Fruit fly (Drosophila melanogaster) whole organism, embryonic: ENCODE results near the gene Notum.

Experiments used
- CG11456 ChIP-seq: fragments of 200-800 bp; sonication (Bioruptor generic); IDR thresholded peaks from 3 replicates; pipeline ENCODE4 v1.3.6; 2022; ENCODE audit warnings: missing biosample characterization, missing genetic modification characterization
- CG11504 ChIP-seq: fragments of 200-800 bp; sonication (Bioruptor generic); optimal IDR thresholded peaks from 3 replicates; lab custom pipeline; 2019; ENCODE audit warnings: missing biosample characterization, mild to moderate bottlenecking, missing genetic modification characterization, moderate library complexity
- CG1233 ChIP-seq: fragments of 200-800 bp; sonication (Bioruptor generic); optimal IDR thresholded peaks from 4 replicates; lab custom pipeline; 2018; ENCODE audit warnings: missing biosample characterization, mild to moderate bottlenecking, missing genetic modification characterization
- CG12942 ChIP-seq: fragments of 200-800 bp; sonication (Bioruptor generic); optimal IDR thresholded peaks from 3 replicates; lab custom pipeline; 2016; ENCODE audit warnings: missing biosample characterization, missing genetic modification characterization
- CG15514 ChIP-seq: fragments of 200-800 bp; sonication (Bioruptor generic); optimal IDR thresholded peaks from 3 replicates; lab custom pipeline; 2017; ENCODE audit warnings: missing biosample characterization, missing genetic modification characterization, mild to moderate bottlenecking, moderate library complexity, missing genetic modification reagents
- CG15696 ChIP-seq: fragments of 200-800 bp; sonication (Bioruptor generic); optimal IDR thresholded peaks from 2 replicates; lab custom pipeline; 2019; ENCODE audit warnings: missing biosample characterization, mild to moderate bottlenecking, missing genetic modification characterization, moderate library complexity
- CG16863 ChIP-seq: fragments of 200-800 bp; sonication (Bioruptor generic); optimal IDR thresholded peaks from 3 replicates; lab custom pipeline; 2016; ENCODE audit warnings: missing biosample characterization, missing genetic modification characterization
- CG17568 ChIP-seq: fragments of 200-800 bp; sonication (Bioruptor generic); optimal IDR thresholded peaks from 2 replicates; lab custom pipeline; 2018; ENCODE audit warnings: missing biosample characterization, mild to moderate bottlenecking, missing genetic modification characterization, moderate library complexity
- CG18011 ChIP-seq: fragments of 200-800 bp; sonication (Bioruptor generic); optimal IDR thresholded peaks from 2 replicates; lab custom pipeline; 2017; ENCODE audit warnings: missing biosample characterization, missing genetic modification characterization, mild to moderate bottlenecking, moderate library complexity, missing genotype
- CG18262 ChIP-seq: fragments of 200-800 bp; optimal IDR thresholded peaks from 3 replicates; lab custom pipeline; 2019; ENCODE audit warnings: missing biosample characterization, mild to moderate bottlenecking, missing genetic modification characterization, moderate library complexity
- CG18764 ChIP-seq: fragments of 200-800 bp; sonication (Bioruptor generic); optimal IDR thresholded peaks from 3 replicates; lab custom pipeline; 2016; ENCODE audit warnings: missing biosample characterization, missing genetic modification characterization
- CG2889 ChIP-seq: fragments of 200-800 bp; sonication (Bioruptor generic); IDR thresholded peaks from 3 replicates; pipeline ENCODE4 v1.3.6; 2022; ENCODE audit warnings: missing biosample characterization, missing genetic modification characterization
- CG32532 ChIP-seq: fragments of 200-800 bp; sonication (Bioruptor generic); IDR thresholded peaks from 2 replicates; pipeline ENCODE4 v1.3.6; 2022; ENCODE audit warnings: missing biosample characterization, missing genetic modification characterization
- CG3281 ChIP-seq: fragments of 200-800 bp; sonication (Bioruptor generic); optimal IDR thresholded peaks from 3 replicates; lab custom pipeline; 2017; ENCODE audit warnings: missing biosample characterization, mild to moderate bottlenecking, missing genetic modification characterization
- CG33213 ChIP-seq: fragments of 200-800 bp; sonication (Bioruptor generic); optimal IDR thresholded peaks from 3 replicates; lab custom pipeline; 2016; ENCODE audit warnings: missing biosample characterization, missing genetic modification characterization
- CG4282 ChIP-seq: fragments of 200-800 bp; sonication (Bioruptor generic); optimal IDR thresholded peaks from 2 replicates; lab custom pipeline; 2016; ENCODE audit warnings: missing biosample characterization, missing genetic modification characterization
- CG4360 ChIP-seq: fragments of 200-800 bp; sonication (Bioruptor generic); IDR thresholded peaks from 2 replicates; pipeline ENCODE4 v1.3.6; 2022; ENCODE audit warnings: missing biosample characterization, missing genetic modification characterization
- CG6175 ChIP-seq: fragments of 200-800 bp; sonication (Bioruptor generic); IDR thresholded peaks from 3 replicates; pipeline ENCODE4 v1.3.6; 2022; ENCODE audit warnings: missing biosample characterization, missing genetic modification characterization
- CG6765 ChIP-seq: fragments of 200-800 bp; sonication (Bioruptor generic); optimal IDR thresholded peaks from 3 replicates; lab custom pipeline; 2017; ENCODE audit warnings: missing biosample characterization, mild to moderate bottlenecking, missing genetic modification characterization
- CG9609 ChIP-seq: fragments of 200-800 bp; sonication (Bioruptor generic); optimal IDR thresholded peaks from 3 replicates; lab custom pipeline; 2016; ENCODE audit warnings: missing biosample characterization, missing genetic modification characterization
- CG9727 ChIP-seq: fragments of 200-800 bp; sonication (Bioruptor generic); optimal IDR thresholded peaks from 3 replicates; lab custom pipeline; 2017; ENCODE audit warnings: missing biosample characterization, mild to moderate bottlenecking, missing genetic modification characterization
- Eip74EF ChIP-seq, 2 experiments: fragments of 200-800 bp in 1 of 2; fragments of >200 bp in 1 of 2; sonication (Bioruptor generic) in 1 of 2; optimal IDR thresholded peaks; 2 replicates each; lab custom pipeline; 2017 to 2019; ENCODE audit warnings: missing biosample characterization in 2 of 2, missing genetic modification characterization in 2 of 2, mild to moderate bottlenecking in 1 of 2, moderate library complexity in 1 of 2
- H2.0 ChIP-seq: fragments of 200-800 bp; sonication (Bioruptor generic); IDR thresholded peaks from 2 replicates; pipeline ENCODE4 v1.3.6; 2022; ENCODE audit warnings: missing biosample characterization, missing genetic modification characterization
- Mad ChIP-seq: fragments of 200-800 bp; sonication (Bioruptor generic); optimal IDR thresholded peaks from 2 replicates; lab custom pipeline; 2016; ENCODE audit warnings: missing biosample characterization, missing genetic modification characterization
- Meics ChIP-seq: fragments of 200-800 bp; sonication (Bioruptor generic); optimal IDR thresholded peaks from 2 replicates; lab custom pipeline; 2017; ENCODE audit warnings: missing biosample characterization, mild to moderate bottlenecking, missing genetic modification characterization
- Myb ChIP-seq: fragments of 200-800 bp; sonication (Bioruptor generic); optimal IDR thresholded peaks from 2 replicates; lab custom pipeline; 2016; ENCODE audit warnings: missing biosample characterization, missing genetic modification characterization
- NK7.1 ChIP-seq: fragments of 200-800 bp; sonication (Bioruptor generic); optimal IDR thresholded peaks from 3 replicates; lab custom pipeline; 2016; ENCODE audit warnings: missing biosample characterization, missing genetic modification characterization
- Nf-YB ChIP-seq: fragments of 200-800 bp; sonication (Bioruptor generic); optimal IDR thresholded peaks from 3 replicates; lab custom pipeline; 2019; ENCODE audit warnings: missing biosample characterization, mild to moderate bottlenecking, missing genetic modification characterization, moderate library complexity
- Nf-YC ChIP-seq: fragments of 200-800 bp; optimal IDR thresholded peaks from 3 replicates; lab custom pipeline; 2019; ENCODE audit warnings: missing biosample characterization, mild to moderate bottlenecking, missing genetic modification characterization, moderate library complexity
- Stat92E ChIP-seq, 3 experiments: fragments of >200 bp in 2 of 3; fragments of 200-800 bp in 1 of 3; sonication (Bioruptor generic) in 1 of 3; optimal IDR thresholded peaks; 2 replicates each; lab custom pipeline; 2017 to 2019; ENCODE audit warnings: missing biosample characterization in 3 of 3, missing genetic modification characterization in 3 of 3, mild to moderate bottlenecking in 1 of 3, moderate library complexity in 1 of 3
- Taf1 ChIP-seq: fragments of 200-800 bp; sonication (Bioruptor generic); IDR thresholded peaks from 2 replicates; pipeline ENCODE4 v1.3.6; 2022; ENCODE audit warnings: missing biosample characterization, missing genetic modification characterization
- ato ChIP-seq: fragments of 200-800 bp; sonication (Bioruptor generic); IDR thresholded peaks from 2 replicates; pipeline ENCODE4 v1.3.6; 2022; ENCODE audit warnings: missing biosample characterization, missing genetic modification characterization; ENCODE audit not compliant: partially characterized antibody
- bbx ChIP-seq: fragments of 200-800 bp; sonication (Bioruptor generic); IDR thresholded peaks from 2 replicates; pipeline ENCODE4 v1.3.6; 2022; ENCODE audit warnings: missing biosample characterization, missing genetic modification characterization; ENCODE audit not compliant: partially characterized antibody
- cg ChIP-seq: fragments of 200-800 bp; sonication (Bioruptor generic); optimal IDR thresholded peaks from 3 replicates; lab custom pipeline; 2019; ENCODE audit warnings: missing biosample characterization, mild to moderate bottlenecking, missing genetic modification characterization, moderate library complexity
- dpn ChIP-seq, 2 experiments: fragments of 200-800 bp; sonication (Bioruptor generic); optimal IDR thresholded peaks; 3 replicates each; lab custom pipeline; 2016; ENCODE audit warnings: missing biosample characterization in 2 of 2, missing genetic modification characterization in 2 of 2
- esg ChIP-seq: fragments of 200-800 bp; sonication (Bioruptor generic); conservative IDR thresholded peaks from 2 replicates; pipeline ENCODE4 v1.3.6; 2022; ENCODE audit warnings: missing biosample characterization, missing genetic modification characterization
- fd3F ChIP-seq: fragments of 200-800 bp; sonication (Bioruptor generic); optimal IDR thresholded peaks from 2 replicates; lab custom pipeline; 2018; ENCODE audit warnings: missing biosample characterization, mild to moderate bottlenecking, missing genetic modification characterization, moderate library complexity
- fd96Cb ChIP-seq: fragments of 200-800 bp; sonication (Bioruptor generic); optimal IDR thresholded peaks from 2 replicates; lab custom pipeline; 2018; ENCODE audit warnings: missing biosample characterization, mild to moderate bottlenecking, missing genetic modification characterization, moderate library complexity
- grau ChIP-seq: fragments of 200-800 bp; optimal IDR thresholded peaks from 3 replicates; lab custom pipeline; 2019; ENCODE audit warnings: missing biosample characterization, mild to moderate bottlenecking, missing genetic modification characterization, moderate library complexity
- hkb ChIP-seq, 2 experiments: fragments of 200-800 bp in 1 of 2; fragments of >200 bp in 1 of 2; sonication (Bioruptor generic) in 1 of 2; IDR thresholded peaks in 1 of 2; optimal IDR thresholded peaks in 1 of 2; 2 replicates each; pipeline versions ENCODE4 v1.3.6 to Lab custom; 2017 to 2022; ENCODE audit warnings: missing biosample characterization in 1 of 2, missing genetic modification characterization in 1 of 2
- ind ChIP-seq: fragments of 200-800 bp; sonication (Bioruptor generic); optimal IDR thresholded peaks from 3 replicates; lab custom pipeline; 2016; ENCODE audit warnings: missing biosample characterization, missing genetic modification characterization
- kah ChIP-seq: fragments of 200-800 bp; sonication (Bioruptor generic); optimal IDR thresholded peaks from 2 replicates; lab custom pipeline; 2018; ENCODE audit warnings: missing biosample characterization, mild to moderate bottlenecking, missing genetic modification characterization
- nau ChIP-seq: fragments of 200-800 bp; sonication (Bioruptor generic); optimal IDR thresholded peaks from 3 replicates; lab custom pipeline; 2017; ENCODE audit warnings: missing biosample characterization, mild to moderate bottlenecking, missing genetic modification characterization, missing genetic modification reagents
- pan ChIP-seq, 4 experiments: fragments of >200 bp in 3 of 4; fragments of 200-800 bp in 1 of 4; sonication (Bioruptor generic) in 1 of 4; optimal IDR thresholded peaks in 3 of 4; IDR thresholded peaks in 1 of 4; 2 replicates each; pipeline versions ENCODE4 v1.3.6 to Lab custom; 2017 to 2022; ENCODE audit warnings: missing biosample characterization in 2 of 4, missing genetic modification characterization in 2 of 4, mixed read lengths in 1 of 4
- pb ChIP-seq: fragments of 200-800 bp; sonication (Bioruptor generic); optimal IDR thresholded peaks from 3 replicates; lab custom pipeline; 2016; ENCODE audit warnings: missing biosample characterization, missing genetic modification characterization
- trh ChIP-seq: fragments of 200-800 bp; sonication (Bioruptor generic); optimal IDR thresholded peaks from 2 replicates; lab custom pipeline; 2016; ENCODE audit warnings: missing biosample characterization, missing genetic modification characterization
- usp ChIP-seq: fragments of >200 bp; optimal IDR thresholded peaks from 2 replicates; lab custom pipeline; 2017; ENCODE audit warnings: missing biosample characterization, missing genetic modification characterization

The Notum gene

dm6 chr3L:16026065-16026789 lies 2.9 kb downstream of the Notum start (continued):
- TF ChIP-seq fd3F (GFP tag; lab: Kevin White, UChicago) (peak; percentile 25), usp (GFP tag; lab: Kevin White, UChicago) (no peak), CG11456 (peak; percentile 71; the same call in 1 of the 3 replicates), CG17568 (GFP tag; lab: Kevin White, UChicago) (peak; percentile 77), CG15514 (GFP tag; lab: Kevin White, UChicago) (peak; percentile 55), CG2889 (GFP tag; lab: Robert Waterston, UW) (no peak), CG1233 (GFP tag; lab: Kevin White, UChicago) (peak; percentile 68), bbx (no peak), ato (GFP tag; lab: Robert Waterston, UW) (0 out of 2 replicates have a peak, but pooled peaks have one; percentile 8), CG6765 (peak; percentile 31), CG3281 (GFP tag; lab: Kevin White, UChicago) (peak; percentile 39), CG12942 (GFP tag; lab: Kevin White, UChicago) (peak; percentile 50), cg (GFP tag; lab: Kevin White, UChicago) (peak; percentile 15), CG18011 (GFP tag; lab: Kevin White, UChicago) (no peak), CG6175 (GFP tag; lab: Robert Waterston, UW) (peak; percentile 89), pan (optimal IDR thresholded peaks at IDR 0.05; lab: Kevin White, UChicago) (no peak), pan (GFP tag; optimal IDR thresholded peaks at IDR 0.05 in 1 of 2, IDR thresholded peaks at IDR 0.05 in 1 of 2) (peak in 1 of 2 experiments; percentile 78), CG33213 (peak; percentile 70), CG18262 (tag; lab: Kevin White, UChicago) (peak; percentile 40), Eip74EF (GFP tag; optimal IDR thresholded peaks at IDR 0.05; lab: Kevin White, UChicago) (peak in 1 of 2 experiments; percentile 67), grau (tag; lab: Kevin White, UChicago) (peak; percentile 89), CG32532 (GFP tag; lab: Robert Waterston, UW) (peak; percentile 14; the same call in 1 of the 2 replicates), CG16863 (GFP tag; lab: Kevin White, UChicago) (peak; percentile 68), H2.0 (GFP tag; lab: Robert Waterston, UW) (no peak), hkb (optimal IDR thresholded peaks at IDR 0.05; lab: Kevin White, UChicago) (no peak), hkb (GFP tag; IDR thresholded peaks at IDR 0.05; lab: Robert Waterston, UW) (peak; percentile 56; the same call in 1 of the 2 replicates), CG9727 (GFP tag; lab: Kevin White, UChicago) (peak; percentile 75), Taf1 (GFP tag; lab: Robert Waterston, UW) (no peak), Nf-YB (GFP tag; lab: Kevin White, UChicago) (peak; percentile 43), Nf-YC (no peak), CG18764 (peak; percentile 58), CG11504 (tag; lab: Kevin White, UChicago) (peak; percentile 40), NK7.1 (GFP tag; lab: Kevin White, UChicago) (peak; percentile 70), CG15696 (tag; lab: Kevin White, UChicago) (peak; percentile 69), CG4282 (GFP tag; lab: Kevin White, UChicago) (peak; percentile 39), ind (GFP tag; lab: Kevin White, UChicago) (peak; percentile 6), kah (GFP tag; lab: Kevin White, UChicago) (peak; percentile 76), esg (GFP tag; lab: Robert Waterston, UW) (no peak), Myb (GFP tag; lab: Kevin White, UChicago) (peak; percentile 38), Stat92E (GFP tag; optimal IDR thresholded peaks at IDR 0.05; lab: Kevin White, UChicago) (no peak), trh (GFP tag; lab: Kevin White, UChicago) (no peak), CG9609 (GFP tag; lab: Kevin White, UChicago) (peak; percentile 44), Meics (peak; percentile 10), dpn (GFP tag; optimal IDR thresholded peaks at IDR 0.05; lab: Kevin White, UChicago) (peak in 1 of 2 experiments; percentile 58), CG4360 (GFP tag; lab: Robert Waterston, UW) (peak; percentile 97), fd96Cb (tag; lab: Kevin White, UChicago) (peak; percentile 4), nau (GFP tag; lab: Kevin White, UChicago) (peak; percentile 75), Mad (GFP tag; lab: Kevin White, UChicago) (peak; percentile 0), pb (GFP tag; lab: Kevin White, UChicago) (peak; percentile 22)
